Worm (Caenorhabditis elegans) whole organism, midembryonic: Measurements from ENCODE around the gene cap-2.
"Not testable (repeated sequence)": the region's sequence is repeated elsewhere in the genome, so short reads cannot be mapped to it uniquely, and the experiment has no call there.

ENCODE experiments used
- T22C8.4 ChIP-seq: fragments of 200-800 bp; sonication (Bioruptor generic); IDR thresholded peaks from 2 replicates; pipeline ENCODE4 v1.3.6; 2022; ENCODE audit warnings: missing genetic modification characterization, missing compliant biosample characterization
- cog-1 ChIP-seq: sonication (generic microtip); optimal IDR thresholded peaks from 2 replicates; lab custom pipeline; 2016; ENCODE audit warnings: missing genetic modification characterization, missing compliant biosample characterization
- flt-1 ChIP-seq: fragments of 200-800 bp; sonication (Bioruptor generic); IDR thresholded peaks from 2 replicates; pipeline ENCODE4 v1.3.6; 2022; ENCODE audit warnings: missing genetic modification characterization, missing compliant biosample characterization
- klf-2 ChIP-seq: fragments of 200-800 bp; sonication (Bioruptor generic); conservative IDR thresholded peaks from 2 replicates; pipeline ENCODE4 v1.3.6; 2022; ENCODE audit warnings: missing genetic modification reagents, missing genetic modification characterization, missing compliant biosample characterization
- med-1 ChIP-seq: sonication (generic microtip); optimal IDR thresholded peaks from 2 replicates; lab custom pipeline; 2017; ENCODE audit warnings: missing genetic modification characterization, mild to moderate bottlenecking, missing compliant biosample characterization, antibody characterized with exemption, missing genetic modification reagents; ENCODE audit not compliant: insufficient read depth
- ref-1 ChIP-seq: fragments of 200-800 bp; sonication (Bioruptor generic); conservative IDR thresholded peaks from 2 replicates; pipeline ENCODE4 v1.3.6; 2022; ENCODE audit warnings: missing genetic modification reagents, missing genetic modification characterization, missing compliant biosample characterization
- tab-1 ChIP-seq: fragments of 200-800 bp; sonication (Bioruptor generic); IDR thresholded peaks from 2 replicates; pipeline ENCODE4 v1.3.6; 2022; ENCODE audit warnings: missing genetic modification characterization, missing compliant biosample characterization
- ztf-23 ChIP-seq: fragments of 200-800 bp; sonication (Bioruptor generic); IDR thresholded peaks from 2 replicates; pipeline ENCODE4 v1.3.6; 2022; ENCODE audit warnings: missing genetic modification reagents, missing genetic modification characterization, missing compliant biosample characterization
- ztf-29 ChIP-seq: fragments of 200-800 bp; sonication (Bioruptor generic); IDR thresholded peaks from 2 replicates; pipeline ENCODE4 v1.3.6; 2022; ENCODE audit warnings: missing genetic modification reagents, missing genetic modification characterization, missing compliant biosample characterization

cap-2 gene

ce11 chrII:10895959-10896358 is 27.0 kb downstream of the cap-2 start:
- no peak for TF ChIP-seq flt-1 (GFP tag; lab: Robert Waterston, UW)

- TF ChIP-seq ztf-29 (GFP tag; lab: Robert Waterston, UW), result no peak
- no peak for TF ChIP-seq ref-1 (GFP tag; lab: Robert Waterston, UW)
- TF ChIP-seq T22C8.4 (GFP tag; lab: Robert Waterston, UW), result no peak
- TF ChIP-seq klf-2 (GFP tag; lab: Robert Waterston, UW), result no peak
- no peak for TF ChIP-seq ztf-23 (GFP tag; lab: Robert Waterston, UW)
- TF ChIP-seq cog-1, result no peak
- TF ChIP-seq tab-1 (GFP tag; lab: Robert Waterston, UW), result no peak
- no peak for TF ChIP-seq flt-1 (GFP tag; lab: Robert Waterston, UW)
Measured at ce11 chrII:10898998-10899397, 30.0 kb downstream of the cap-2 start.

ce11 chrII:10902104-10902503 is 33.1 kb downstream of the cap-2 start, which contains the start of gene gly-1:
gly-1 (minus strand) TSS chrII:10902204.
- no peak for TF ChIP-seq flt-1 (GFP tag; lab: Robert Waterston, UW)
- no peak for TF ChIP-seq med-1

DNA sequence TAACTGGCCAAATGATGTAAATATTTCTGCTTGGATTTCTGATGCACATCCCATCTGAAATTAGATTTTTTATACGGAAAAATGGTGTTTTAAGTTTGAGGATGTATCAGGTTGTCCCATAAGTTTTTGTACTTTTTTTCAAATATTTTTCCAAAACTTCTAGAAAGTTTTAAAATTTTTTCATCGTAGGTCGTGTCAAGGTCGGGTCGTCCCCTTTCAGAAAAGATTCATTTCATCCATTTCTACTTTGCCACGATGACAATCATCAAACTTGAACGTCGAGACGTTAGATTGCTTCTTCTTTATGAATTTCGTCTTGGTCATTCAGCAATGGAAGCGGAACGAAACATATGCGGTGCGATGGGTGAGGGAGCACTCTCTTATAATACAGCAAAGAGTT is 35.4 kb downstream of the cap-2 start, which contains the start of gene sra-12:
sra-12 (minus strand) TSS at position 101 of the 400 bp plus-strand sequence.
- not testable (repeated sequence) for TF ChIP-seq klf-2 (GFP tag; lab: Robert Waterston, UW); med-1; ztf-23 (GFP tag; lab: Robert Waterston, UW)

DNA sequence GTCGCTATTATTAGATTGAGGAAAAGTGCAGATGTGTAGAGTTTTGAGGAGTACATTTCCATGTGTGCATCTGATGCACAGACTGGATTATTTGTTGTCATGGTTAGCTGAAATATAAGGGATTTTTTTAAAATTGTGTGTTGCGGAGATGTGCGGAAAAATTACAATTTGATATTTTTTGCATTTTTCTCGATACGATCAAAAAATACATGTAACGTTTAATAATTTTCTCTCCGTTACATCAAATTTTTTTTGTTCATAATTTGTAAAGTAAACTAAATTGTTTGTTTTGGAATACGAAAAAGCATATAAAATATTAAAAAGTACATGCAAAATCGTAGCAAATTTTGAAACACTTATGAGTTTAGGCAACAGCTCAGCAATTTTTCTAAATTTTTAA is 41.2 kb downstream of the cap-2 start, which contains the start of gene sra-11:
sra-11 (minus strand) TSS at position 101 of the 400 bp plus-strand sequence.
- no peak for TF ChIP-seq med-1
- no peak for TF ChIP-seq ztf-23 (GFP tag; lab: Robert Waterston, UW)
- TF ChIP-seq klf-2 (GFP tag; lab: Robert Waterston, UW), result no peak

ce11 chrII:10912995-10913394 is 44.0 kb downstream of the cap-2 start:
- TF ChIP-seq klf-2 (GFP tag; lab: Robert Waterston, UW) (no peak), med-1 (no peak), cog-1 (no peak), flt-1 (GFP tag; lab: Robert Waterston, UW) (no peak), ztf-29 (GFP tag; lab: Robert Waterston, UW) (no peak), ref-1 (GFP tag; lab: Robert Waterston, UW) (no peak), ztf-23 (GFP tag; lab: Robert Waterston, UW) (no peak), tab-1 (GFP tag; lab: Robert Waterston, UW) (no peak), T22C8.4 (GFP tag; lab: Robert Waterston, UW) (no peak)

- TF ChIP-seq flt-1 (GFP tag; lab: Robert Waterston, UW), result no peak
- TF ChIP-seq ztf-29 (GFP tag; lab: Robert Waterston, UW), result no peak
- no peak for TF ChIP-seq ztf-23 (GFP tag; lab: Robert Waterston, UW)
- TF ChIP-seq med-1, result no peak
- TF ChIP-seq T22C8.4 (GFP tag; lab: Robert Waterston, UW), result no peak
- TF ChIP-seq ref-1 (GFP tag; lab: Robert Waterston, UW), result no peak
- no peak for TF ChIP-seq klf-2 (GFP tag; lab: Robert Waterston, UW)
- TF ChIP-seq tab-1 (GFP tag; lab: Robert Waterston, UW), result no peak
- no peak for TF ChIP-seq cog-1
Measured at ce11 chrII:10914366-10914765, 45.4 kb downstream of the cap-2 start, which contains the start of gene F44F4.15. F44F4.15 (plus strand) TSS chrII:10914666.

ce11 chrII:10915732-10916131 is 46.7 kb downstream of the cap-2 start, which contains the start of gene F44F4.9:
F44F4.9 (minus strand) TSS chrII:10915832.
- TF ChIP-seq T22C8.4 (GFP tag; lab: Robert Waterston, UW) (no peak), klf-2 (GFP tag; lab: Robert Waterston, UW) (no peak), ref-1 (GFP tag; lab: Robert Waterston, UW) (no peak)

DNA sequence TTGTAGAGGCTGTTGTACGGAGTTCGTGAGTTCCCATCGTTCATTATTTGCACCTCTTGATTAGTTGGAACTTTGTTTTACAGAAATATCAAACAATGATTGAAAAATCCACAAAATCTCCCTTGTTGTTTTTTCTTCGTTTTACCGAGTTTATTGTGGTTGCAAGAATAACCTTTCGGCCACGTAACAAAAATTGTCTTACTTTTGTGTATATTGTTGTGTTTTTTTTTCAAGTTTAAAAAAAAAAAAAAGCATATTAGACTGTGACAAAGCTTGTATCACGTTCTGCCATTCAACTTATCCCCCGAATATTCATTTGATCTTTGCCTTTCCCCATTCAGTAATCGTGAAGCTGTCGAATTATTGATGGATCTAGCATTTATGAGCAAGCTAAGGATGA is 48.2 kb downstream of the cap-2 start, which contains the start of gene F44F4.10:
F44F4.10 (minus strand) TSS at position 101 of the 400 bp plus-strand sequence.
- no peak for TF ChIP-seq tab-1 (GFP tag; lab: Robert Waterston, UW)
- TF ChIP-seq med-1, result no peak
- TF ChIP-seq cog-1, result no peak
- TF ChIP-seq ztf-23 (GFP tag; lab: Robert Waterston, UW), result no peak
- TF ChIP-seq flt-1 (GFP tag; lab: Robert Waterston, UW), result no peak
- no peak for TF ChIP-seq T22C8.4 (GFP tag; lab: Robert Waterston, UW)
- TF ChIP-seq klf-2 (GFP tag; lab: Robert Waterston, UW), result no peak
- no peak for TF ChIP-seq ref-1 (GFP tag; lab: Robert Waterston, UW)
- TF ChIP-seq ztf-29 (GFP tag; lab: Robert Waterston, UW), result no peak

- TF ChIP-seq ref-1 (GFP tag; lab: Robert Waterston, UW), result no peak
- no peak for TF ChIP-seq tab-1 (GFP tag; lab: Robert Waterston, UW)
- TF ChIP-seq ztf-23 (GFP tag; lab: Robert Waterston, UW), result no peak
- no peak for TF ChIP-seq cog-1
- no peak for TF ChIP-seq ztf-29 (GFP tag; lab: Robert Waterston, UW)
- no peak for TF ChIP-seq klf-2 (GFP tag; lab: Robert Waterston, UW)
- TF ChIP-seq T22C8.4 (GFP tag; lab: Robert Waterston, UW), result no peak
- TF ChIP-seq flt-1 (GFP tag; lab: Robert Waterston, UW), result no peak
- TF ChIP-seq med-1, result no peak
Measured at ce11 chrII:10918293-10918756, 49.3 kb downstream of the cap-2 start, which contains the start of gene tba-4. tba-4 (plus strand) TSS chrII:10918706.
